Fruit fly (Drosophila melanogaster) whole organism, wandering third instar larva: ENCODE results near the gene CG14995.
A peak's percentile ranks its signal among the peaks of the same experiment; 100 is the strongest.

ENCODE experiments used
- Abd-B ChIP-seq: fragments of >200 bp; optimal IDR thresholded peaks from 2 replicates; lab custom pipeline; 2017; ENCODE audit warnings: missing biosample characterization, missing genetic modification characterization
- CG32264 ChIP-seq: fragments of 200-800 bp; sonication (Bioruptor generic); optimal IDR thresholded peaks from 2 replicates; lab custom pipeline; 2016; ENCODE audit warnings: missing biosample characterization, missing genetic modification characterization
- CG9705 ChIP-seq: fragments of 200-800 bp; sonication (Bioruptor generic); optimal IDR thresholded peaks from 2 replicates; lab custom pipeline; 2018; ENCODE audit warnings: missing biosample characterization, mild to moderate bottlenecking, missing genetic modification characterization
- CrebA ChIP-seq: fragments of 200-800 bp; sonication (Bioruptor generic); optimal IDR thresholded peaks from 2 replicates; lab custom pipeline; 2016; ENCODE audit warnings: missing biosample characterization, mild to moderate bottlenecking, missing genetic modification characterization, borderline replicate concordance
- Dfd ChIP-seq: fragments of >200 bp; optimal IDR thresholded peaks from 2 replicates; lab custom pipeline; 2017; ENCODE audit warnings: missing biosample characterization, missing genetic modification characterization
- Dif ChIP-seq: fragments of 200-275, 200-300 bp; sonication (Bioruptor generic); optimal IDR thresholded peaks from 2 replicates; lab custom pipeline; 2018; ENCODE audit warnings: missing biosample characterization, missing genetic modification characterization; ENCODE audit not compliant: partially characterized antibody
- HLH106 ChIP-seq: fragments of 200-800 bp; optimal IDR thresholded peaks from 3 replicates; lab custom pipeline; 2019; ENCODE audit warnings: missing biosample characterization, mild to moderate bottlenecking, missing genetic modification characterization, moderate library complexity
- Hnf4 ChIP-seq: fragments of 200-800 bp; sonication (Bioruptor generic); optimal IDR thresholded peaks from 2 replicates; lab custom pipeline; 2016; ENCODE audit warnings: missing biosample characterization, mild to moderate bottlenecking, missing genetic modification characterization
- Hr78 ChIP-seq: fragments of >200 bp; optimal IDR thresholded peaks from 2 replicates; lab custom pipeline; 2017; ENCODE audit warnings: missing biosample characterization, missing genetic modification characterization
- Hr83 ChIP-seq: fragments of 200-300 bp; sonication (Bioruptor generic); optimal IDR thresholded peaks from 2 replicates; lab custom pipeline; 2016; ENCODE audit warnings: missing biosample characterization, mild to moderate bottlenecking, missing genetic modification characterization, moderate library complexity; ENCODE audit not compliant: poor library complexity, severe bottlenecking
- Jra ChIP-seq: sonication (Bioruptor generic); optimal IDR thresholded peaks from 2 replicates; lab custom pipeline; 2016; ENCODE audit warnings: missing biosample characterization, missing genetic modification characterization
- Mio ChIP-seq: sonication (Bioruptor generic); optimal IDR thresholded peaks from 2 replicates; lab custom pipeline; 2016; ENCODE audit warnings: missing biosample characterization, missing genetic modification characterization
- Myc ChIP-seq: fragments of >200 bp; optimal IDR thresholded peaks from 2 replicates; lab custom pipeline; 2017
- N ChIP-seq: fragments of >200 bp; optimal IDR thresholded peaks from 2 replicates; lab custom pipeline; 2018; ENCODE audit warnings: missing biosample characterization, missing external identifiers, missing genetic modification characterization
- OdsH ChIP-seq: fragments of 200-800 bp; sonication (Bioruptor generic); optimal IDR thresholded peaks from 2 replicates; lab custom pipeline; 2016; ENCODE audit warnings: missing biosample characterization, mild to moderate bottlenecking, missing genetic modification characterization
- Rel ChIP-seq, 2 experiments: fragments of 200-800 bp; sonication (Bioruptor generic) in 1 of 2; optimal IDR thresholded peaks; 2 replicates in 1 of 2; 3 replicates in 1 of 2; lab custom pipeline; 2016 to 2019; ENCODE audit warnings: mild to moderate bottlenecking in 2 of 2, missing biosample characterization in 2 of 2, missing genetic modification characterization in 2 of 2, moderate library complexity in 1 of 2
- Sp1 ChIP-seq: fragments of 200-800 bp; sonication (Bioruptor generic); optimal IDR thresholded peaks from 3 replicates; lab custom pipeline; 2019; ENCODE audit warnings: missing biosample characterization, mild to moderate bottlenecking, missing genetic modification characterization, moderate library complexity
- Vsx2 ChIP-seq: fragments of 200-300, 225-300 bp; sonication (Bioruptor generic); optimal IDR thresholded peaks from 2 replicates; lab custom pipeline; 2018; ENCODE audit warnings: missing biosample characterization, missing genetic modification characterization; ENCODE audit not compliant: partially characterized antibody
- br ChIP-seq: fragments of 200-800 bp; sonication (Bioruptor generic); optimal IDR thresholded peaks from 2 replicates; lab custom pipeline; 2016; ENCODE audit warnings: missing biosample characterization, missing genetic modification characterization
- brk ChIP-seq: fragments of 200-800 bp; sonication (Bioruptor generic); optimal IDR thresholded peaks from 2 replicates; lab custom pipeline; 2016; ENCODE audit warnings: missing biosample characterization, mild to moderate bottlenecking, missing genetic modification characterization
- dl ChIP-seq, 2 experiments: fragments of 175-275, 200-275 bp in 1 of 2; fragments of 200-275 bp in 1 of 2; sonication (Bioruptor generic); optimal IDR thresholded peaks; lab custom pipeline; 2018; ENCODE audit warnings: mild to moderate bottlenecking in 2 of 2, missing biosample characterization in 2 of 2, missing genetic modification characterization in 2 of 2, moderate library complexity in 2 of 2; ENCODE audit not compliant: partially characterized antibody in 2 of 2, insufficient read depth in 1 of 2
- dmrt93B ChIP-seq: fragments of 200-800 bp; sonication (Bioruptor generic); optimal IDR thresholded peaks from 2 replicates; lab custom pipeline; 2018; ENCODE audit warnings: missing biosample characterization, mild to moderate bottlenecking, missing genetic modification characterization
- dsf ChIP-seq: sonication (Bioruptor generic); optimal IDR thresholded peaks from 2 replicates; lab custom pipeline; 2016; ENCODE audit warnings: missing biosample characterization, missing genetic modification characterization, borderline replicate concordance
- ey ChIP-seq: fragments of 200-800 bp; sonication (Bioruptor generic); optimal IDR thresholded peaks from 2 replicates; lab custom pipeline; 2016; ENCODE audit warnings: missing biosample characterization, missing genetic modification characterization
- foxo ChIP-seq, 2 experiments: fragments of 200-800 bp; sonication (Bioruptor generic); optimal IDR thresholded peaks; 2 replicates in 1 of 2; 3 replicates in 1 of 2; lab custom pipeline; 2016 to 2017; ENCODE audit warnings: missing biosample characterization in 2 of 2, missing genetic modification characterization in 2 of 2
- fru ChIP-seq: fragments of 200-800 bp; sonication (Bioruptor generic); optimal IDR thresholded peaks from 3 replicates; lab custom pipeline; 2016; ENCODE audit warnings: missing biosample characterization, mild to moderate bottlenecking, missing genetic modification characterization
- h ChIP-seq: fragments of 200-800 bp; sonication (Bioruptor generic); optimal IDR thresholded peaks from 3 replicates; lab custom pipeline; 2016; ENCODE audit warnings: missing biosample characterization, mild to moderate bottlenecking, missing genetic modification characterization
- jim ChIP-seq: fragments of 175-275, 200-325 bp; sonication (Bioruptor generic); optimal IDR thresholded peaks from 2 replicates; lab custom pipeline; 2016; ENCODE audit warnings: missing biosample characterization, mild to moderate bottlenecking, missing genetic modification characterization
- pan ChIP-seq: fragments of >200 bp; optimal IDR thresholded peaks from 2 replicates; lab custom pipeline; 2017
- psq ChIP-seq: fragments of 200-800 bp; sonication (Bioruptor generic); optimal IDR thresholded peaks from 3 replicates; lab custom pipeline; 2017; ENCODE audit warnings: missing biosample characterization, mild to moderate bottlenecking, missing genetic modification characterization, moderate library complexity
- rgr ChIP-seq: fragments of 200-800 bp; sonication (Bioruptor generic); optimal IDR thresholded peaks from 3 replicates; lab custom pipeline; 2016; ENCODE audit warnings: missing biosample characterization, mild to moderate bottlenecking, missing genetic modification characterization
- sage ChIP-seq: fragments of 200-800 bp; sonication (Bioruptor generic); optimal IDR thresholded peaks from 2 replicates; lab custom pipeline; 2016; ENCODE audit warnings: missing biosample characterization, mild to moderate bottlenecking, missing genetic modification characterization
- sv ChIP-seq: fragments of 200-800 bp; sonication (Bioruptor generic); optimal IDR thresholded peaks from 3 replicates; lab custom pipeline; 2016; ENCODE audit warnings: missing biosample characterization, missing genetic modification characterization
- tai ChIP-seq: sonication (Bioruptor generic); optimal IDR thresholded peaks from 2 replicates; lab custom pipeline; 2016; ENCODE audit warnings: missing biosample characterization, missing genetic modification characterization
- usp ChIP-seq: fragments of >200 bp; optimal IDR thresholded peaks from 2 replicates; lab custom pipeline; 2017; ENCODE audit warnings: missing biosample characterization, missing genetic modification characterization
- woc ChIP-seq: sonication (Bioruptor generic); optimal IDR thresholded peaks from 2 replicates; lab custom pipeline; 2016; ENCODE audit warnings: missing biosample characterization, mild to moderate bottlenecking, missing genetic modification characterization

CG14995 gene

DNA sequence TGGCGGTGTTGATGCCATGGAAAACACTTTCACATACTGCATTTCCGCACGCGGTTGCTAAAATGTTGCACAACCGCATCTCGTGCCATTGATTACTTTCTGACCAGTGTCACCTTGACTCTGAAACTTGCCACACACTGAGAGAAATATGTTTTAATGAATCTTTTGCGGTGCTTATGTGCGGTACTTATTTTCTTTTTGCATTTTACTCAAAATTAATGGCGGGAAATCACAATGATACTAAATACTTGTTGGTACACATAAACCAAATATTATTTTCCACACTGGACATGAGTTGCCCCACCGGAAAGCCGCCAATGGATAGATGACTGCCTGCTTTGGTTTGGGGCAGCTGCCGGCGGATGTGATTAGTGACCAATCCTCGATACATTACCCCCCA is 46.2 kb downstream of the CG14995 start:
- TF ChIP-seq br (no peak), usp (GFP tag; lab: Kevin White, UChicago) (no peak), N (no peak), Sp1 (GFP tag; lab: Kevin White, UChicago) (no peak), dl (GFP tag; optimal IDR thresholded peaks at IDR 0.05; lab: Kevin White, UChicago; ENCODE audit: insufficient read depth in 1 of 2, partially characterized antibody in 2 of 2) (no peak), Hr83 (GFP tag; lab: Kevin White, UChicago) (no peak), sage (GFP tag; lab: Kevin White, UChicago) (no peak), Mio (GFP tag; lab: Kevin White, UChicago) (no peak), psq (GFP tag; lab: Kevin White, UChicago) (no peak), dmrt93B (no peak), Hnf4 (no peak), CrebA (no peak), brk (GFP tag; lab: Kevin White, UChicago) (no peak)

DNA sequence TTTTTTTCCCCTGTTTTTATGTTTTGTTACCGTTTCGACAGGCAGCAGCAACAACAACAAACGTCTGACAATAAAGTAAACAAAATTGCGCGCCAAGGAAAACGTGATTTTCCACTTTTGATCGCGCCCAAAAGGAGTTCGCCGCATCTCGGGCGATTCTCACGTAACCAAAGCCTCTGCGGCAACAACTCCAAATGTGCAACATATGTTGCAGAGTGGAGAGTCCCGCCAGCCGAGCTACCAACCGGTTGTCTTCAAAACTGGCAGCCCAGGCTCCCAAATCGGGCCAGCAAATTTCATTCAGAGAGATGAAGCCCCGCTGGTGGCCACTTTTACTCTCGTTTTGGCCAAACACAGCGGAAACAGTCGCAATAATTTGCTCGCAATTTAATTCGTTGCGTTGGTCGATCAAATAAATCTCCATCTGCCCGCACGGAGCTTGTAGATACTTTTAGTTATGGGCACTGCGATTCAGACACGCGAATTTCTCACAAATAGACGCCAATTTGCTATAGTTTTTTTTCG is 47.6 kb downstream of the CG14995 start:
- TF ChIP-seq Hr78 (GFP tag; lab: Kevin White, UChicago), result no peak
- TF ChIP-seq Vsx2, result peak; percentile 32

dm6 chr3L:4049082-4049481 is 54.0 kb downstream of the CG14995 start:
- no peak for TF ChIP-seq CrebA
- TF ChIP-seq pan (lab: Kevin White, UChicago), result no peak
- no peak for TF ChIP-seq CG32264
- no peak for TF ChIP-seq sage (GFP tag; lab: Kevin White, UChicago)
- TF ChIP-seq Jra, result no peak
- no peak for TF ChIP-seq Hnf4
- no peak for TF ChIP-seq rgr (GFP tag; lab: Kevin White, UChicago)
- TF ChIP-seq Rel (GFP tag; optimal IDR thresholded peaks at IDR 0.05; lab: Kevin White, UChicago), result no peak
- TF ChIP-seq Rel (tag; optimal IDR thresholded peaks at IDR 0.05; lab: Kevin White, UChicago), result no peak
- no peak for TF ChIP-seq dsf (GFP tag; lab: Kevin White, UChicago)
- TF ChIP-seq jim (GFP tag; lab: Kevin White, UChicago), result no peak
- no peak for TF ChIP-seq Dfd
- TF ChIP-seq psq (GFP tag; lab: Kevin White, UChicago), result no peak
- no peak for TF ChIP-seq HLH106 (tag; lab: Kevin White, UChicago)
- no peak for TF ChIP-seq Myc (lab: Kevin White, UChicago)
- no peak for TF ChIP-seq tai (GFP tag; lab: Kevin White, UChicago)
- TF ChIP-seq br, result no peak
- no peak for TF ChIP-seq foxo (GFP tag; optimal IDR thresholded peaks at IDR 0.05; lab: Kevin White, UChicago)
- TF ChIP-seq woc, result no peak
- no peak for TF ChIP-seq CG9705 (GFP tag; lab: Kevin White, UChicago)

DNA sequence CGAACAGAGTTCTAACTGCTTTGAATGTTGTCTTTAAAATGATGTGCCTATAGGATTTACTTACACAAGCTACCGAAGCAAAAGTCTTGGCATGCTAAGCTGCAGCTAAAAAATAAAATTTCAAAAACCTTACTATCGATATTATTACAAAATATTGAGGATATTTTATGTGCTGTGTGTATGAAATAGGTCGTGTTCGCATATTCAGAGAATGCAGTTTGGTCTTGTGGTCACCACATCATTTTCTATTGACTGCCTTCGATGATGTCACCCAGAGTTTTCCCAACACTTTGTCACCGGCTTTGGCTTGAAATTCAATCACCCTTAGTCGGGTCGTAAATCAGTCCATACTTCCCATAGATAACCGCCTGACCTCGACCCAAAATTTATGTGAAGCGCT is 55.4 kb downstream of the CG14995 start, which contains the start of gene Dpy-30L2:
TSS of gene Dpy-30L2 (minus strand) at position 101 of the 400 bp plus-strand sequence.
- TF ChIP-seq fru (no peak), brk (GFP tag; lab: Kevin White, UChicago) (no peak), rgr (GFP tag; lab: Kevin White, UChicago) (no peak), ey (GFP tag; lab: Kevin White, UChicago) (no peak), sv (no peak), Jra (no peak), Mio (GFP tag; lab: Kevin White, UChicago) (no peak), dmrt93B (no peak), Myc (lab: Kevin White, UChicago) (no peak), h (GFP tag; lab: Kevin White, UChicago) (no peak), sage (GFP tag; lab: Kevin White, UChicago) (no peak), foxo (GFP tag; optimal IDR thresholded peaks at IDR 0.05; lab: Kevin White, UChicago) (no peak), Dfd (no peak)

DNA sequence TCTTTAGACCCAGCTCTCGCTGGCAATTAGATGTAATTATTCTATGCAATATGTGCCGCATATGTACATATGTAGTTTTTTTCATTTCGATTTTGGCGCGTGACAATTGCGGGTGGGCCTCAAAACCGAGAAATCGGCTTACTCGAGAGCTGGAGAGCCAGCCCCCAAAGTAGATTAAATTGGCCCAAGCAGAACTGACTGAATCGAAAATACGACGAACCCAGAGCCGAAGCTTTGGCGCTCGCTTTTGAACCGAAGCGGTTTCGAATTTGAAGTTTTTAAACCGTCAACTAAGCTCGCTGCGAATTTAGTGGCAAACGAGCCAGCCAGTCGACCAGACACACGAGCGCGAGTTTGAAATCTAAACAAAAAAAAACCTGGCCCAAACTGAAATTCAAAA is 56.8 kb downstream of the CG14995 start, which contains the start of gene CG1136:
TSS of gene CG1136 (plus strand) at position 308 of the 400 bp plus-strand sequence.
- no peak for TF ChIP-seq sv
- TF ChIP-seq Vsx2, result no peak
- TF ChIP-seq OdsH (GFP tag; lab: Kevin White, UChicago), result no peak
- no peak for TF ChIP-seq jim (GFP tag; lab: Kevin White, UChicago)
- no peak for TF ChIP-seq CG32264
- no peak for TF ChIP-seq br
- no peak for TF ChIP-seq Abd-B (GFP tag; lab: Kevin White, UChicago)
- no peak for TF ChIP-seq CrebA
- TF ChIP-seq sage (GFP tag; lab: Kevin White, UChicago), result no peak
- no peak for TF ChIP-seq Dfd
- no peak for TF ChIP-seq foxo (GFP tag; optimal IDR thresholded peaks at IDR 0.05; lab: Kevin White, UChicago)
- no peak for TF ChIP-seq Hnf4
- TF ChIP-seq dl (GFP tag; optimal IDR thresholded peaks at IDR 0.05; lab: Kevin White, UChicago; ENCODE audit: insufficient read depth in 1 of 2, partially characterized antibody in 2 of 2), result no peak
- no peak for TF ChIP-seq dmrt93B
- TF ChIP-seq Jra, result no peak
- TF ChIP-seq Sp1 (GFP tag; lab: Kevin White, UChicago), result no peak
- no peak for TF ChIP-seq Dif (GFP tag; lab: Kevin White, UChicago)
- TF ChIP-seq Hr78 (GFP tag; lab: Kevin White, UChicago), result no peak
- no peak for TF ChIP-seq N
